Fruit fly (Drosophila melanogaster): ENCODE results near the gene Hr38.

DNA sequence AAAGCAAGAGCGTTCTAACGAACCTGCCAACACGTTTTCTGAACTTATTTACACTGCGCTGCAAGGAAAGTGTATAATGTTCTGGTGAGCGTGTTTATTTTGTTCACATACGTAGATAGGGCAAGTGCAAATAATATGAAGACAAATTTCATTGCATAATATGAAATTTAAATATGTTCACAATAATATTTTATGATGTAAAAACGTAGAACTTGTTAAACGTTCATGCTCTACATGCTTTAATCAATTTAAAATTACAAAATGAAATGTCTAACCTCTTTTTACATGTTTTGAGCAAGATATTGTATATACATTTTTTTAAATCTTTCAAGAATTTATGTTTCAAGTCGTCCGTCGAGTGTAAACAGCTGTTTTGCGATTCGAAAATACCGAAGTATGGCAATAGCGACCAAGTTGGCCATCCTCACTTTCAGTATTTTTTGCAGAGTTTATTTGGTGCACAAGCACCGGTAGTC, 69.0 kb downstream of the Hr38 start, which contains the start of the genes phr6-4 and CG2608:
- TF ChIP-seq psq (optimal IDR thresholded peaks at IDR 0.05), result no peak
- no peak for TF ChIP-seq h (optimal IDR thresholded peaks at IDR 0.05)
- TF ChIP-seq ttk (optimal IDR thresholded peaks at IDR 0.05), result no peak
- TF ChIP-seq insv (optimal IDR thresholded peaks at IDR 0.05), result no peak
- TF ChIP-seq Myc (optimal IDR thresholded peaks at IDR 0.05), result no peak
- no peak for TF ChIP-seq Sin3A (optimal IDR thresholded peaks at IDR 0.05)

Measured in Kc167 (cell line).